Worm (Caenorhabditis elegans): ENCODE results near the gene Y58A7A.5.

DNA sequence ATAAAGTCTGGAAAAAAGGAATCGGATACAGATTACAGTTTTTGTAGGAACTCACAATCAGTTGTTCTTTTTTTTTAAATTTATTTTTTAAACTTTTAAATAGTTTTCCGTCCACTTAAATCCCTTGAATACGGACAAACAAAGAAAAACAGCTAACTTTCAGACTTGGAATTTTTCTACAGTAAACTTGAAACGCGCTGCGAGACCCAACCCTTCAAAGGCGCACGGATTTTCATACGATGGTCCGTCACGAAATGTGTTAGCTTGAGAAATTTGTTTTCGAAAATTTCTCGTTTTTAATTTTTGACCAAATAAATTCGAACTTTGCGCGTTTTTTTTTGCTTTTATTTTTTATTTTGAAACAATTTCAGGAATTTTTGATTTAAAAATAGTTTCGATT is 40.2 kb downstream of the Y58A7A.5 start:
- TF ChIP-seq snpc-4 (tag; optimal IDR thresholded peaks at IDR 0.05): no peak
- TF ChIP-seq ceh-82 (tag; optimal IDR thresholded peaks at IDR 0.05): no peak
- TF ChIP-seq ZK546.5 (tag; optimal IDR thresholded peaks at IDR 0.05): no peak
- TF ChIP-seq fos-1 (tag; optimal IDR thresholded peaks at IDR 0.05): no peak
- no peak for TF ChIP-seq mdl-1 (tag; optimal IDR thresholded peaks at IDR 0.05)
- TF ChIP-seq lin-13 (GFP tag; optimal IDR thresholded peaks at IDR 0.05): no peak
- TF ChIP-seq aly-2 (tag; optimal IDR thresholded peaks at IDR 0.05): no peak
- no peak for TF ChIP-seq blmp-1 (tag; optimal IDR thresholded peaks at IDR 0.05; ENCODE audit: insufficient read depth)
- TF ChIP-seq egl-27 (tag; optimal IDR thresholded peaks at IDR 0.05): no peak
- no peak for TF ChIP-seq nhr-23 (tag; optimal IDR thresholded peaks at IDR 0.05)
- no peak for TF ChIP-seq unc-39 (tag; optimal IDR thresholded peaks at IDR 0.05)
- TF ChIP-seq ama-1 (optimal IDR thresholded peaks at IDR 0.05): no peak
- no peak for TF ChIP-seq ztf-11 (tag; optimal IDR thresholded peaks at IDR 0.05)
- TF ChIP-seq nhr-21 (tag; optimal IDR thresholded peaks at IDR 0.05): no peak

All from whole organism, L2 larva.